Fruit fly (Drosophila melanogaster) whole organism, prepupa: ENCODE measurements around the gene CG32152.

ENCODE experiments used
- Blimp-1 ChIP-seq: fragments of 200-800 bp; sonication (Bioruptor generic); optimal IDR thresholded peaks from 3 replicates; lab custom pipeline; 2017; ENCODE audit warnings: missing biosample characterization, missing genetic modification characterization, mild to moderate bottlenecking, moderate library complexity, missing genetic modification reagents
- CG10631 ChIP-seq: fragments of 200-800 bp; sonication (Bioruptor generic); optimal IDR thresholded peaks from 2 replicates; lab custom pipeline; 2016; ENCODE audit warnings: missing biosample characterization, missing genetic modification characterization
- CG10669 ChIP-seq: fragments of 200-800 bp; sonication (Bioruptor generic); optimal IDR thresholded peaks from 3 replicates; lab custom pipeline; 2018; ENCODE audit warnings: missing biosample characterization, mild to moderate bottlenecking, missing genetic modification characterization, moderate library complexity
- CG11294 ChIP-seq: fragments of 200-800 bp; sonication (Bioruptor generic); IDR thresholded peaks from 2 replicates; pipeline ENCODE4 v1.3.6; 2022; ENCODE audit warnings: missing biosample characterization, missing genetic modification characterization
- CG11902 ChIP-seq: fragments of 200-800 bp; sonication (Bioruptor generic); optimal IDR thresholded peaks from 3 replicates; lab custom pipeline; 2016; ENCODE audit warnings: missing biosample characterization, missing genetic modification characterization
- CG15336 ChIP-seq: fragments of 200-800 bp; sonication (Bioruptor generic); IDR thresholded peaks from 2 replicates; pipeline ENCODE4 v1.3.6; 2022; ENCODE audit warnings: missing biosample characterization, missing genetic modification characterization
- CG1621 ChIP-seq: fragments of 200-800 bp; sonication (Bioruptor generic); optimal IDR thresholded peaks from 3 replicates; lab custom pipeline; 2018; ENCODE audit warnings: missing biosample characterization, mild to moderate bottlenecking, missing genetic modification characterization
- CG3032 ChIP-seq: fragments of 200-800 bp; optimal IDR thresholded peaks from 2 replicates; lab custom pipeline; 2019; ENCODE audit warnings: missing biosample characterization, mild to moderate bottlenecking, missing genetic modification characterization, moderate library complexity
- CG34406 ChIP-seq: fragments of 200-800 bp; sonication (Bioruptor generic); optimal IDR thresholded peaks from 3 replicates; lab custom pipeline; 2016; ENCODE audit warnings: missing biosample characterization, missing genetic modification characterization
- CG4318 ChIP-seq: fragments of 200-800 bp; sonication (Bioruptor generic); optimal IDR thresholded peaks from 3 replicates; lab custom pipeline; 2017; ENCODE audit warnings: missing biosample characterization, mild to moderate bottlenecking, missing genetic modification characterization
- CG6163 ChIP-seq: fragments of 200-800 bp; sonication (Bioruptor generic); IDR thresholded peaks from 3 replicates; pipeline ENCODE4 v1.3.6; 2022; ENCODE audit warnings: missing biosample characterization, missing genetic modification characterization
- CG6808 ChIP-seq: fragments of 200-800 bp; sonication (Bioruptor generic); optimal IDR thresholded peaks from 3 replicates; lab custom pipeline; 2017; ENCODE audit warnings: missing biosample characterization, missing genetic modification characterization, mild to moderate bottlenecking, moderate library complexity, missing genetic modification reagents
- CG6854 ChIP-seq: fragments of 200-800 bp; sonication (Bioruptor generic); optimal IDR thresholded peaks from 2 replicates; lab custom pipeline; 2017; ENCODE audit warnings: missing biosample characterization, mild to moderate bottlenecking, missing genetic modification characterization
- CG8119 ChIP-seq: fragments of 200-800 bp; sonication (Bioruptor generic); IDR thresholded peaks from 3 replicates; pipeline ENCODE4 v1.3.6; 2022; ENCODE audit warnings: missing biosample characterization, missing genetic modification characterization
- CG9139 ChIP-seq: fragments of 200-800 bp; sonication (Bioruptor generic); optimal IDR thresholded peaks from 3 replicates; lab custom pipeline; 2017; ENCODE audit warnings: missing biosample characterization, mild to moderate bottlenecking, missing genetic modification characterization
- Eip75B ChIP-seq: fragments of 200-800 bp; sonication (Bioruptor generic); optimal IDR thresholded peaks from 3 replicates; lab custom pipeline; 2016; ENCODE audit warnings: missing biosample characterization, missing genetic modification characterization
- Eip78C ChIP-seq: fragments of 200-800 bp; sonication (Bioruptor generic); peaks from one replicate; lab custom pipeline; 2016; ENCODE audit warnings: missing biosample characterization, missing genetic modification characterization
- Eip93F ChIP-seq: fragments of 200-800 bp; sonication (Bioruptor generic); optimal IDR thresholded peaks from 2 replicates; lab custom pipeline; 2016; ENCODE audit warnings: missing biosample characterization, mild to moderate bottlenecking, missing genetic modification characterization
- Ets21C ChIP-seq: fragments of 200-800 bp; sonication (Bioruptor generic); optimal IDR thresholded peaks from 3 replicates; lab custom pipeline; 2016; ENCODE audit warnings: missing biosample characterization, missing genetic modification characterization
- Ets96B ChIP-seq: fragments of 200-800 bp; optimal IDR thresholded peaks from 2 replicates; lab custom pipeline; 2019; ENCODE audit warnings: missing biosample characterization, mild to moderate bottlenecking, missing genetic modification characterization, moderate library complexity
- Gug ChIP-seq: fragments of 200-800 bp; sonication (Bioruptor generic); IDR thresholded peaks from 2 replicates; pipeline ENCODE4 v1.3.6; 2022; ENCODE audit warnings: missing biosample characterization, missing genetic modification characterization
- Hr38 ChIP-seq: sonication (Bioruptor generic); optimal IDR thresholded peaks from 2 replicates; lab custom pipeline; 2016; ENCODE audit warnings: missing biosample characterization, missing genetic modification characterization
- Hr39 ChIP-seq: fragments of 200-800 bp; sonication (Bioruptor generic); optimal IDR thresholded peaks from 2 replicates; lab custom pipeline; 2016; ENCODE audit warnings: missing biosample characterization, missing genetic modification characterization
- Hr4 ChIP-seq: fragments of 200-800 bp; sonication (Bioruptor generic); optimal IDR thresholded peaks from 3 replicates; lab custom pipeline; 2016; ENCODE audit warnings: missing biosample characterization, missing genetic modification characterization
- Lpt ChIP-seq: fragments of 200-800 bp; sonication (Bioruptor generic); optimal IDR thresholded peaks from 3 replicates; lab custom pipeline; 2016; ENCODE audit warnings: missing biosample characterization, missing genetic modification characterization
- Met ChIP-seq: fragments of 200-800 bp; sonication (Bioruptor generic); optimal IDR thresholded peaks from 3 replicates; lab custom pipeline; 2016; ENCODE audit warnings: missing biosample characterization, missing genetic modification characterization
- OdsH ChIP-seq: fragments of 200-800 bp; sonication (Bioruptor generic); optimal IDR thresholded peaks from 3 replicates; lab custom pipeline; 2016; ENCODE audit warnings: missing biosample characterization, missing genetic modification characterization
- Sox14 ChIP-seq: fragments of 200-800 bp; sonication (Bioruptor generic); optimal IDR thresholded peaks from 3 replicates; lab custom pipeline; 2016; ENCODE audit warnings: missing biosample characterization, missing genetic modification characterization
- cyc ChIP-seq: fragments of 200-800 bp; sonication (Bioruptor generic); optimal IDR thresholded peaks from 3 replicates; lab custom pipeline; 2016; ENCODE audit warnings: missing biosample characterization, missing genetic modification characterization
- dac ChIP-seq: fragments of 200-800 bp; sonication (Bioruptor generic); optimal IDR thresholded peaks from 2 replicates; lab custom pipeline; 2017; ENCODE audit warnings: missing biosample characterization, mild to moderate bottlenecking, missing genetic modification characterization
- eg ChIP-seq: fragments of 200-800 bp; sonication (Bioruptor generic); IDR thresholded peaks from 3 replicates; pipeline ENCODE4 v1.3.6; 2022; ENCODE audit warnings: missing biosample characterization, missing genetic modification characterization
- fd59A ChIP-seq: fragments of 200-800 bp; sonication (Bioruptor generic); optimal IDR thresholded peaks from 2 replicates; lab custom pipeline; 2017; ENCODE audit warnings: missing biosample characterization, mild to moderate bottlenecking, missing genetic modification characterization, missing genetic modification reagents
- pdm3 ChIP-seq: fragments of 200-800 bp; sonication (Bioruptor generic); optimal IDR thresholded peaks from 3 replicates; lab custom pipeline; 2016; ENCODE audit warnings: missing biosample characterization, missing genetic modification characterization
- spab ChIP-seq: fragments of 200-800 bp; sonication (Bioruptor generic); optimal IDR thresholded peaks from 2 replicates; lab custom pipeline; 2017; ENCODE audit warnings: missing biosample characterization, mild to moderate bottlenecking, missing genetic modification characterization, missing genetic modification reagents
- svp ChIP-seq: fragments of 200-800 bp; sonication (Bioruptor generic); peaks from one replicate; lab custom pipeline; 2016; ENCODE audit warnings: missing biosample characterization, missing genetic modification characterization
- vri ChIP-seq: fragments of 200-800 bp; sonication (Bioruptor generic); optimal IDR thresholded peaks from 3 replicates; lab custom pipeline; 2016; ENCODE audit warnings: missing biosample characterization, mild to moderate bottlenecking, missing genetic modification characterization

The CG32152 gene

dm6 chr3L:16147819-16148236 is 4.0 kb upstream of the CG32152 start (continued):
- no peak for TF ChIP-seq Lpt (GFP tag; lab: Kevin White, UChicago)
- TF ChIP-seq Ets96B (tag; lab: Kevin White, UChicago) = peak; percentile 40
- TF ChIP-seq Gug (GFP tag; lab: Robert Waterston, UW) = no peak
- peak; percentile 8 for TF ChIP-seq Eip93F (GFP tag; lab: Kevin White, UChicago)
- no peak for TF ChIP-seq CG1621 (tag; lab: Kevin White, UChicago)
- no peak for TF ChIP-seq Hr38 (GFP tag; lab: Kevin White, UChicago)
- no peak for TF ChIP-seq CG9139 (GFP tag; lab: Kevin White, UChicago)
- peak; percentile 36 for TF ChIP-seq Sox14
- peak; percentile 31 for TF ChIP-seq pdm3 (GFP tag; lab: Kevin White, UChicago)
- 0 out of 3 replicates have a peak, but pooled peaks have one; percentile 10 for TF ChIP-seq CG8119 (GFP tag; lab: Robert Waterston, UW)
- peak; percentile 27 for TF ChIP-seq cyc (GFP tag; lab: Kevin White, UChicago)
- peak; percentile 64 for TF ChIP-seq Eip75B (GFP tag; lab: Kevin White, UChicago)

DNA sequence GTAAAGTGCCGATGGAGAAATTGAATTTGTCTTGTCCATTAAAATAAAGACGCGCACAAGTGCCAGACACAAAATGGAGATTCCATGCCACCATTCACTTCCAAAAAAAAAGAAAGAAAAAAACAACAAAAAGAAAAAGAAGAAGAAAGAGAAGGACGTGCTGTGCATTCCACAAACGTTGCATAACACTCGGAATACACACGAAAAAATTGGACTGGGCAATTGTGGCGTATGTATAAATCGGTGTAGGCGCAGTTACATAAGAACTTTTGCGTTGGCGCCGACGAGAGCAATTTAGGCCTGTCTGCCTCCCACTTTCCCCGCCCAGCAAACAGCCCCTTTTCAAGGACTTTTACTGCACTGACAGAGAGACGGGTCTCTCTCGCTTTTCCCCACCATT is 3.5 kb upstream of the CG32152 start:
- peak; percentile 58 for TF ChIP-seq vri (GFP tag; lab: Kevin White, UChicago)
- 0 out of 3 replicates have a peak, but pooled peaks have one; percentile 7 for TF ChIP-seq CG6163 (GFP tag; lab: Robert Waterston, UW)
- no peak for TF ChIP-seq OdsH (GFP tag; lab: Kevin White, UChicago)

dm6 chr3L:16146539-16146934 is 2.7 kb upstream of the CG32152 start:
- TF ChIP-seq Hr4 (GFP tag; lab: Kevin White, UChicago) (peak; percentile 5), Eip78C (GFP tag; lab: Kevin White, UChicago) (peak; percentile 75), spab (GFP tag; lab: Kevin White, UChicago) (no peak)

- no peak for TF ChIP-seq svp
- TF ChIP-seq Eip78C (GFP tag; lab: Kevin White, UChicago) = peak; percentile 54
- no peak for TF ChIP-seq Sox14
- no peak for TF ChIP-seq cyc (GFP tag; lab: Kevin White, UChicago)
- no peak for TF ChIP-seq Eip75B (GFP tag; lab: Kevin White, UChicago)
- no peak for TF ChIP-seq CG3032 (tag; lab: Kevin White, UChicago)
- no peak for TF ChIP-seq vri (GFP tag; lab: Kevin White, UChicago)
- TF ChIP-seq Ets21C (GFP tag; lab: Kevin White, UChicago) = no peak
- no peak for TF ChIP-seq CG34406 (GFP tag; lab: Kevin White, UChicago)
Measured at dm6 chr3L:16145931-16146538, 2.2 kb upstream of the CG32152 start.

DNA sequence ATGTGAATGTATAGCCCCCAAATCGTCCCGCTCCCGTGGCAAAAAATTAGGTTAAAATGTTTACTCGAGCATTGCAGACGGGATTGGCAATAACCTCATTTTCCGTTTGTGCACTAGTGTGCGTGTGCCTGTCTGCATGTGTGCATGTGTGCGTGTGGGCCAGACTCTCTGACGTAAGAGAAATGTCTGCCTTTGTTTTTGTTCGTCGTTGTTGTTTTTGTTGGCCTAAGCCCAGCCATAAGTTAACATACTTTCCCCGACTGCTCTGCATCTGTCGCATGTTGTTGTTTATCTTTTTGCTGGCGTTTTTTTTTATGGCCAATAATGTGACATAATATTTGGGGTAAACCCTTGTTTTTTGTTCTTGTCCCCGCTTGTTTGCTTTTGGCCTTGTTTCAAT is 1.4 kb upstream of the CG32152 start:
- TF ChIP-seq Hr38 (GFP tag; lab: Kevin White, UChicago) (no peak), Hr39 (no peak), spab (GFP tag; lab: Kevin White, UChicago) (no peak), vri (GFP tag; lab: Kevin White, UChicago) (peak; percentile 88), Eip93F (GFP tag; lab: Kevin White, UChicago) (no peak), CG10631 (GFP tag; lab: Kevin White, UChicago) (no peak), Eip75B (GFP tag; lab: Kevin White, UChicago) (peak; percentile 46)

DNA sequence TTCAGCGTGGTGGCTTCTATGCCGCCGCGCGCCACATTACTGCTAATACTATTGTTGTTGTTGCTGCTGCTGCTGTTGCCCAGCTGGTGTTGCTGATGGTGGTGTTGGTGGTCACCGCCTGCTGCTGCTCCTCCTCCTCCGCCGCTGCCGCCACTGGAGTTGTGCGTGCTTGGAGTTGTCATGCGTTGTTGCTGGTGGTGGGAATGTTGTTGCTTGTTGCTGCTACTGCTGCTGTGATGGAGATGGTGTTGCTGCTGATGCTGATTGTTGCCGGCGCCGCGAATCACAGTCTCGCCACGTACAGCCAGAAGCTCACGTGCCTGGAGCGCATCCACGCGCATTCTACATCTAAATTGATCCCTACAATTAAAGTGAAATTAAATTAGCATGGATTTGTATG is 2.3 kb downstream of the CG32152 start:
- TF ChIP-seq CG8119 (GFP tag; lab: Robert Waterston, UW) = no peak
- no peak for TF ChIP-seq CG6808
- TF ChIP-seq CG15336 (GFP tag; lab: Robert Waterston, UW) = no peak
- no peak for TF ChIP-seq fd59A (GFP tag; lab: Kevin White, UChicago)
- TF ChIP-seq Ets21C (GFP tag; lab: Kevin White, UChicago) = no peak
- no peak for TF ChIP-seq Met
- TF ChIP-seq cyc (GFP tag; lab: Kevin White, UChicago) = no peak
- no peak for TF ChIP-seq CG11902 (GFP tag; lab: Kevin White, UChicago)
- no peak for TF ChIP-seq CG10669 (GFP tag; lab: Kevin White, UChicago)
- TF ChIP-seq OdsH (GFP tag; lab: Kevin White, UChicago) = no peak
- no peak for TF ChIP-seq CG6854 (GFP tag; lab: Kevin White, UChicago)
- no peak for TF ChIP-seq CG4318
- no peak for TF ChIP-seq Blimp-1 (GFP tag; lab: Kevin White, UChicago)
- TF ChIP-seq vri (GFP tag; lab: Kevin White, UChicago) = no peak
- no peak for TF ChIP-seq Eip78C (GFP tag; lab: Kevin White, UChicago)
- TF ChIP-seq eg (GFP tag; lab: Robert Waterston, UW) = no peak
- TF ChIP-seq dac = no peak
- no peak for TF ChIP-seq CG34406 (GFP tag; lab: Kevin White, UChicago)
- no peak for TF ChIP-seq CG11294 (GFP tag; lab: Robert Waterston, UW)
